Fruit fly (Drosophila melanogaster): ENCODE measurements around the gene CG43394.
A peak's percentile ranks its signal among the peaks of the same experiment; 100 is the strongest.

The CG43394 gene

DNA sequence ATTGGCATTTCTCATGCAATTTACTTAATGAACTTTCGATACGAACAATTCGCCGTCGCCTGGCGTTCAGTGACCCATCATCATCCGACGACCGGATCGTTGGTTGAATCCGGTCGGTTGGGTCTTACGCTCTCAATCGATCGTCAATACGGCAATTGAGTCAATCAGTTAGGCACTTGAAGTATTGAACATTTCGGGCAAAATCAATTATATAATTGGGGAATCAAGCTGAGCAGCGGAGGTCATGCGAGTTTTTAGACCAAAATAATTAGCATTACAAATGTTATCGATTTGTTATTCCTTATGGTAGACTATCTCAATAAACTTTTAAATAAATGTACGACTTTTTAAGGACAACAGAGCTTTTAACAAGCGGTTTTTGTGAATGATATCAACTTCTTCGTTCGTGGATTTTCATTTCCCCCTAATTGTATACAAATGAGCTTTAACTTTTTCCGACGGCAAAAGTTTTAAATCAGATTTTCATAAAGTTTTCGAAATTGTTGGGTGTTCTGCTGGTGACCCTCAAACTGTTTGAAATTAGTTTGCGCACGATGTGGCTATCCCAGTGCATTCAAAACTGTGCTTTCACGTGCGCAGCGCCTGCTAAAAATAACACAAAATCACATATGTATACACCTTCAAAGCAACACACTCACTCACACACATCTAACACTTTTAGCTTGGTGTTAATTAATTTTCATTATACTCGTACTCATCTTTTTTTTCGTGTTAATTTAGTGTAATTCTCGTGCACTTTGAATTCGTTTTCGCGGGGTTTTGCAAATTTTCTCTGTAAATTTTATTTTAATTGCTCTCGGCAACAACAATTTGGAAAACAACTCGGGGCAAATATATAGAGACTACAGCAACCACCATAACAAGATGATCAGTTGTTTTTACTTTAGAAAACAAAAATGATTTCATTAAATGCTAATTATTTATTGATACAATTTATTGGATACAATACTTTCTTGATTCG is 47.3 kb upstream of the CG43394 start (continued):
- no peak for TF ChIP-seq ATbp (GFP tag; optimal IDR thresholded peaks at IDR 0.05)
- TF ChIP-seq crc (GFP tag; optimal IDR thresholded peaks at IDR 0.05), result no peak
- TF ChIP-seq cad (GFP tag; optimal IDR thresholded peaks at IDR 0.05), result peak; percentile 66
- TF ChIP-seq amos (GFP tag; IDR thresholded peaks at IDR 0.05; ENCODE audit: partially characterized antibody), result no peak
- peak in 1 of 2 experiments; percentile 2 for TF ChIP-seq Hr51 (GFP tag; optimal IDR thresholded peaks at IDR 0.05)
- TF ChIP-seq Drgx (GFP tag; IDR thresholded peaks at IDR 0.05), result no peak
- TF ChIP-seq CG8281 (tag; optimal IDR thresholded peaks at IDR 0.05), result peak; percentile 94
- no peak for TF ChIP-seq CG18476 (GFP tag; optimal IDR thresholded peaks at IDR 0.05)
- no peak for TF ChIP-seq Rx (GFP tag; IDR thresholded peaks at IDR 0.05)
- TF ChIP-seq Asciz (GFP tag; optimal IDR thresholded peaks at IDR 0.05), result peak; percentile 30
- no peak for TF ChIP-seq CG3281 (GFP tag; optimal IDR thresholded peaks at IDR 0.05)
- no peak for TF ChIP-seq CG11456 (GFP tag; IDR thresholded peaks at IDR 0.05)
- peak; percentile 8 for TF ChIP-seq CG11504 (tag; optimal IDR thresholded peaks at IDR 0.05)
- TF ChIP-seq CG15073 (GFP tag; optimal IDR thresholded peaks at IDR 0.05), result no peak
- TF ChIP-seq Dll (GFP tag; IDR thresholded peaks at IDR 0.05; ENCODE audit: partially characterized antibody), result no peak
- peak; percentile 90 for TF ChIP-seq CG7745 (tag; optimal IDR thresholded peaks at IDR 0.05)
- peak; percentile 88 for TF ChIP-seq CG7987 (GFP tag; optimal IDR thresholded peaks at IDR 0.05)
- peak in 1 of 2 experiments; percentile 78 for TF ChIP-seq Pdp1 (GFP tag; optimal IDR thresholded peaks at IDR 0.05)
- no peak for TF ChIP-seq CG10565 (GFP tag; optimal IDR thresholded peaks at IDR 0.05)
- TF ChIP-seq Mes4 (GFP tag; optimal IDR thresholded peaks at IDR 0.05), result no peak
- peak; percentile 11 for TF ChIP-seq CG2120 (GFP tag; optimal IDR thresholded peaks at IDR 0.05)
- no peak for TF ChIP-seq CG12104 (GFP tag; optimal IDR thresholded peaks at IDR 0.05)
- TF ChIP-seq gem (tag; optimal IDR thresholded peaks at IDR 0.05), result peak; percentile 18
- TF ChIP-seq cg (GFP tag; optimal IDR thresholded peaks at IDR 0.05), result peak; percentile 28
- TF ChIP-seq dysf (GFP tag; IDR thresholded peaks at IDR 0.05), result no peak
- TF ChIP-seq CG31224 (GFP tag; IDR thresholded peaks at IDR 0.05), result no peak
- TF ChIP-seq pros (GFP tag; optimal IDR thresholded peaks at IDR 0.05), result no peak
- no peak for TF ChIP-seq CG9876 (GFP tag; optimal IDR thresholded peaks at IDR 0.05)
- TF ChIP-seq CG1233 (GFP tag; optimal IDR thresholded peaks at IDR 0.05), result no peak
- 0 out of 3 replicates have a peak, but pooled peaks have one; percentile 10 for TF ChIP-seq CG2199 (GFP tag; IDR thresholded peaks at IDR 0.05)
- no peak for TF ChIP-seq Hmr (GFP tag; optimal IDR thresholded peaks at IDR 0.05)
- no peak for TF ChIP-seq YL-1 (GFP tag; optimal IDR thresholded peaks at IDR 0.05)
- TF ChIP-seq CG4820 (GFP tag; optimal IDR thresholded peaks at IDR 0.05), result no peak
- TF ChIP-seq CG2889 (GFP tag; IDR thresholded peaks at IDR 0.05), result no peak
- TF ChIP-seq eve (GFP tag; optimal IDR thresholded peaks at IDR 0.05), result peak in 1 of 2 experiments; percentile 8
- TF ChIP-seq bbx (GFP tag; IDR thresholded peaks at IDR 0.05; ENCODE audit: partially characterized antibody), result 0 out of 2 replicates have a peak, but pooled peaks have one; percentile 43
- TF ChIP-seq esg (GFP tag; conservative IDR thresholded peaks at IDR 0.05), result no peak

DNA sequence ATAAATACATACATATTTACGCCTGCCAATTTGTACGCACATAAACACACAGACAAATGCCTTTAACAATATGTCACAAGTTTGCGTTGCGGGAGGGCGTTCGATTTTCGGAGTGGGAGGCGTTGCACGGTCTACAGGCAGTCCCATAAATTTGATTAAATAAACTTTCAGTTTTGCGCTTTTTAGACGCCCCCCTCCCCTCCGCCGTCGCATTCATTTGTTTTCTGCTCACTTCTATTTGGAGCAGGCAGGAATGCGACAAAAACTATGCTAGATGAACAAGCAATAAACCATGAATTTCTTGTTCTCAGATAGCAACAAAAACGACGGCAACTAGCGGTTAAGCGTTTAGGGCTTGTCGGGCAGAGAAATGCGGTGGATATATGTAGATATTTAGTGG is 46.5 kb upstream of the CG43394 start:
- TF ChIP-seq Rfx (GFP tag; IDR thresholded peaks at IDR 0.05) (0 out of 2 replicates have a peak, but pooled peaks have one; percentile 10), Side (GFP tag; optimal IDR thresholded peaks at IDR 0.05) (no peak), Dbx (GFP tag; IDR thresholded peaks at IDR 0.05) (peak; percentile 34; the same call in 1 of the 3 replicates), Nf-YA (GFP tag; IDR thresholded peaks at IDR 0.05) (0 out of 2 replicates have a peak, but pooled peaks have one; percentile 7), usp (GFP tag; optimal IDR thresholded peaks at IDR 0.05) (no peak), B-H1 (GFP tag; IDR thresholded peaks at IDR 0.05) (no peak), crol (GFP tag; IDR thresholded peaks at IDR 0.05) (peak; percentile 28; the same call in 1 of the 2 replicates), CG2116 (GFP tag; optimal IDR thresholded peaks at IDR 0.05) (no peak), sr (GFP tag; IDR thresholded peaks at IDR 0.05) (0 out of 3 replicates have a peak, but pooled peaks have one; percentile 3), Hsf (GFP tag; optimal IDR thresholded peaks at IDR 0.05) (no peak), Eip74EF (GFP tag; optimal IDR thresholded peaks at IDR 0.05) (no peak), chinmo (GFP tag; IDR thresholded peaks at IDR 0.05; ENCODE audit: partially characterized antibody) (peak; percentile 67; the same call in 1 of the 4 replicates), Adf1 (GFP tag; IDR thresholded peaks at IDR 0.05) (no peak)

Data from whole organism, embryonic.